Worm (Caenorhabditis elegans) whole organism, young adult: Measurements from ENCODE around the gene sel-11.

Experiments
- F52B5.7 ChIP-seq: sonication (generic microtip); optimal IDR thresholded peaks from 2 replicates; lab custom pipeline; 2016; ENCODE audit warnings: mild to moderate bottlenecking, missing genetic modification characterization, missing compliant biosample characterization
- F57A8.1 ChIP-seq: fragments of 200-800 bp; sonication (Bioruptor generic); optimal IDR thresholded peaks from 2 replicates; lab custom pipeline; 2018; ENCODE audit warnings: mild to moderate bottlenecking, missing genetic modification characterization, moderate library complexity, missing compliant biosample characterization
- F57C9.4 ChIP-seq: sonication (generic microtip); optimal IDR thresholded peaks from 2 replicates; lab custom pipeline; 2017; ENCODE audit warnings: mild to moderate bottlenecking, missing genetic modification characterization, missing compliant biosample characterization
- T07F8.4 ChIP-seq: sonication (generic microtip); optimal IDR thresholded peaks from 2 replicates; lab custom pipeline; 2016; ENCODE audit warnings: mild to moderate bottlenecking, missing genetic modification characterization, moderate library complexity, missing compliant biosample characterization
- Y56A3A.18 ChIP-seq: fragments of 200-800 bp; sonication (Bioruptor generic); IDR thresholded peaks from 2 replicates; pipeline ENCODE4 v1.3.6; 2022; ENCODE audit warnings: missing genetic modification reagents, missing genetic modification characterization, missing compliant biosample characterization
- ama-1 ChIP-seq, 3 experiments: fragments of 150-350 bp in 1 of 3; sonication (generic microtip) in 2 of 3; optimal IDR thresholded peaks; 2 replicates each; lab custom pipeline; 2014 to 2018; ENCODE audit warnings: missing biosample characterization in 2 of 3, missing genetic modification characterization in 2 of 3, missing genetic modification reagents in 2 of 3
- dpl-1 ChIP-seq: fragments of 150-350 bp; optimal IDR thresholded peaks from 2 replicates; lab custom pipeline; 2014; ENCODE audit warnings: missing biosample characterization, missing genetic modification reagents, missing genetic modification characterization
- him-1 ChIP-seq: sonication (generic microtip); optimal IDR thresholded peaks from 2 replicates; lab custom pipeline; 2016; ENCODE audit warnings: missing genotype, missing genetic modification reagents, missing genetic modification characterization, missing compliant biosample characterization
- hmg-20 ChIP-seq: fragments of 200-800 bp; sonication (Bioruptor generic); IDR thresholded peaks from 2 replicates; pipeline ENCODE4 v1.3.6; 2022; ENCODE audit warnings: missing genetic modification reagents, missing genetic modification characterization, missing compliant biosample characterization
- lsy-27 ChIP-seq: sonication (generic microtip); optimal IDR thresholded peaks from 2 replicates; lab custom pipeline; 2017; ENCODE audit warnings: missing genetic modification characterization, mild to moderate bottlenecking, missing compliant biosample characterization, antibody characterized with exemption, missing genotype, borderline replicate concordance; ENCODE audit not compliant: insufficient read depth
- nhr-90 ChIP-seq: sonication (generic microtip); optimal IDR thresholded peaks from 2 replicates; lab custom pipeline; 2016; ENCODE audit warnings: missing genotype, mild to moderate bottlenecking, missing genetic modification characterization, missing compliant biosample characterization
- rec-8 ChIP-seq, 2 experiments: sonication (generic microtip); optimal IDR thresholded peaks; 2 replicates each; lab custom pipeline; 2016; ENCODE audit warnings: mild to moderate bottlenecking in 2 of 2, missing genetic modification characterization in 2 of 2, missing genetic modification reagents in 2 of 2, missing genotype in 2 of 2, missing biosample characterization in 1 of 2, missing compliant biosample characterization in 1 of 2, moderate library complexity in 1 of 2
- snpc-4 ChIP-seq, 5 experiments: fragments of 150-350 bp in 1 of 5; sonication (generic microtip) in 4 of 5; optimal IDR thresholded peaks; 2 replicates each; lab custom pipeline; 2014 to 2018; ENCODE audit warnings: missing genetic modification characterization in 5 of 5, missing biosample characterization in 3 of 5, antibody characterized with exemption in 2 of 5, mild to moderate bottlenecking in 2 of 5, missing compliant biosample characterization in 2 of 5, missing genotype in 2 of 5, moderate library complexity in 2 of 5, missing genetic modification reagents in 1 of 5
- unc-62 ChIP-seq: fragments of 150-350 bp; optimal IDR thresholded peaks from 2 replicates; lab custom pipeline; 2014; ENCODE audit warnings: missing biosample characterization, missing genetic modification reagents, missing genetic modification characterization

- TF ChIP-seq snpc-4 (GFP tag; optimal IDR thresholded peaks at IDR 0.05; lab: Kevin White, UChicago) (no peak), snpc-4 (tag; optimal IDR thresholded peaks at IDR 0.05; lab: Kevin White, UChicago) (no peak), ama-1 (optimal IDR thresholded peaks at IDR 0.05; lab: Kevin White, UChicago) (no peak), ama-1 (GFP tag; optimal IDR thresholded peaks at IDR 0.05; lab: Kevin White, UChicago) (no peak), Y56A3A.18 (GFP tag; lab: Robert Waterston, UW) (no peak), F52B5.7 (tag; lab: Kevin White, UChicago) (no peak), him-1 (tag; lab: Kevin White, UChicago) (no peak), lsy-27 (tag; lab: Kevin White, UChicago) (no peak), F57C9.4 (tag; lab: Kevin White, UChicago) (no peak), unc-62 (no peak), nhr-90 (tag; lab: Kevin White, UChicago) (no peak), F57A8.1 (GFP tag; lab: Kevin White, UChicago) (no peak), dpl-1 (GFP tag; lab: Kevin White, UChicago) (no peak), rec-8 (tag; optimal IDR thresholded peaks at IDR 0.05; lab: Kevin White, UChicago) (no peak), hmg-20 (GFP tag; lab: Robert Waterston, UW) (no peak), T07F8.4 (no peak)
Measured at ce11 chrV:11798320-11798719, 31.2 kb downstream of the sel-11 start.
